Worm (Caenorhabditis elegans) whole organism, L1 larva: Measurements from ENCODE around the gene T12D8.9.

Source experiments
- C04F5.9 ChIP-seq: sonication (generic microtip); optimal IDR thresholded peaks from 2 replicates; lab custom pipeline; 2016; ENCODE audit warnings: missing genetic modification characterization, missing compliant biosample characterization
- ama-1 ChIP-seq: fragments of 150-350 bp; optimal IDR thresholded peaks from 2 replicates; lab custom pipeline; 2014
- ces-1 ChIP-seq: fragments of 150-350 bp; optimal IDR thresholded peaks from 2 replicates; lab custom pipeline; 2014; ENCODE audit warnings: missing biosample characterization, missing genetic modification reagents, missing genetic modification characterization
- hlh-17 ChIP-seq: fragments of 200-800 bp; sonication (Bioruptor generic); optimal IDR thresholded peaks from 2 replicates; lab custom pipeline; 2018; ENCODE audit warnings: missing genetic modification characterization, mild to moderate bottlenecking, missing compliant biosample characterization, moderate library complexity, borderline replicate concordance
- isw-1 ChIP-seq: fragments of 200-800 bp; sonication (Bioruptor generic); IDR thresholded peaks from 2 replicates; pipeline ENCODE4 v1.3.6; 2022; ENCODE audit warnings: missing genetic modification characterization, missing compliant biosample characterization
- mab-9 ChIP-seq: fragments of 200-800 bp; sonication (Bioruptor generic); IDR thresholded peaks from 2 replicates; pipeline ENCODE4 v1.3.6; 2022; ENCODE audit warnings: missing genetic modification reagents, missing genetic modification characterization, missing compliant biosample characterization
- mep-1 ChIP-seq: fragments of 150-350 bp; optimal IDR thresholded peaks from 2 replicates; lab custom pipeline; 2014; ENCODE audit warnings: missing biosample characterization, missing genetic modification characterization
- nhr-20 ChIP-seq: sonication (generic microtip); optimal IDR thresholded peaks from 2 replicates; lab custom pipeline; 2016; ENCODE audit warnings: mild to moderate bottlenecking, missing genetic modification characterization, missing compliant biosample characterization
- nhr-237 ChIP-seq: fragments of 150-350 bp; optimal IDR thresholded peaks from 2 replicates; lab custom pipeline; 2014; ENCODE audit warnings: missing biosample characterization, missing genetic modification characterization
- pag-3 ChIP-seq: sonication (generic microtip); optimal IDR thresholded peaks from 2 replicates; lab custom pipeline; 2017; ENCODE audit warnings: missing genetic modification characterization, mild to moderate bottlenecking, missing compliant biosample characterization, antibody characterized with exemption, borderline replicate concordance; ENCODE audit not compliant: insufficient read depth
- rnt-1 ChIP-seq: sonication (generic microtip); optimal IDR thresholded peaks from 2 replicates; lab custom pipeline; 2016; ENCODE audit warnings: mild to moderate bottlenecking, missing genetic modification characterization, moderate library complexity, missing compliant biosample characterization
- skn-1 ChIP-seq: fragments of 150-350 bp; optimal IDR thresholded peaks from 2 replicates; lab custom pipeline; 2014; ENCODE audit warnings: missing biosample characterization, missing genetic modification characterization
- xbp-1 ChIP-seq: sonication (generic microtip); optimal IDR thresholded peaks from 2 replicates; lab custom pipeline; 2016; ENCODE audit warnings: missing genetic modification characterization, missing compliant biosample characterization
- ztf-11 ChIP-seq, 2 experiments: sonication (generic microtip); optimal IDR thresholded peaks; 2 replicates each; lab custom pipeline; 2016 to 2017; ENCODE audit warnings: missing genetic modification characterization in 2 of 2, missing biosample characterization in 1 of 2, missing compliant biosample characterization in 1 of 2

- no peak for TF ChIP-seq nhr-237 (tag; lab: Kevin White, UChicago)
- no peak for TF ChIP-seq nhr-20 (tag; lab: Kevin White, UChicago)
- TF ChIP-seq ces-1 (GFP tag; lab: Kevin White, UChicago): no peak
- TF ChIP-seq mab-9: no peak
- no peak for TF ChIP-seq mep-1 (tag; lab: Kevin White, UChicago)
- no peak for TF ChIP-seq isw-1 (GFP tag; lab: Robert Waterston, UW)
- TF ChIP-seq xbp-1 (tag; lab: Kevin White, UChicago): no peak
- no peak for TF ChIP-seq ama-1 (lab: Kevin White, UChicago)
- no peak for TF ChIP-seq rnt-1 (tag; lab: Kevin White, UChicago)
- no peak for TF ChIP-seq ztf-11 (tag; optimal IDR thresholded peaks at IDR 0.05; lab: Kevin White, UChicago)
- TF ChIP-seq hlh-17 (GFP tag; lab: Kevin White, UChicago): no peak
- TF ChIP-seq skn-1 (tag; lab: Kevin White, UChicago): no peak
- TF ChIP-seq C04F5.9: no peak
- TF ChIP-seq pag-3 (tag; lab: Kevin White, UChicago): no peak
These were observed 2.7 kb upstream of the T12D8.9 start for ce11 chrIII:13614206-13614605.
